Fruit fly (Drosophila melanogaster) whole organism, embryonic: Measurements from ENCODE around the gene Sam-S.

Source experiments
- CG11247 ChIP-seq: fragments of 200-800 bp; sonication (Bioruptor generic); IDR thresholded peaks from 2 replicates; pipeline ENCODE4 v1.3.6; 2022; ENCODE audit warnings: missing biosample characterization, missing genetic modification characterization
- CG12104 ChIP-seq: fragments of 200-800 bp; sonication (Bioruptor generic); optimal IDR thresholded peaks from 3 replicates; lab custom pipeline; 2016; ENCODE audit warnings: missing biosample characterization, missing genetic modification characterization
- CG14965 ChIP-seq: fragments of 200-800 bp; sonication (Bioruptor generic); optimal IDR thresholded peaks from 2 replicates; lab custom pipeline; 2016; ENCODE audit warnings: missing biosample characterization, missing genetic modification characterization, borderline replicate concordance
- CG2712 ChIP-seq: fragments of 200-800 bp; optimal IDR thresholded peaks from 3 replicates; lab custom pipeline; 2019; ENCODE audit warnings: missing biosample characterization, mild to moderate bottlenecking, missing genetic modification characterization, moderate library complexity
- Hmx ChIP-seq: fragments of 200-800 bp; sonication (Bioruptor generic); optimal IDR thresholded peaks from 2 replicates; lab custom pipeline; 2016; ENCODE audit warnings: missing biosample characterization, missing genetic modification characterization
- NK7.1 ChIP-seq: fragments of 200-800 bp; sonication (Bioruptor generic); optimal IDR thresholded peaks from 3 replicates; lab custom pipeline; 2016; ENCODE audit warnings: missing biosample characterization, missing genetic modification characterization
- Pdp1 ChIP-seq, 2 experiments: fragments of 200-800 bp; sonication (Bioruptor generic); optimal IDR thresholded peaks; 3 replicates each; lab custom pipeline; 2016; ENCODE audit warnings: missing biosample characterization in 2 of 2, missing genetic modification characterization in 2 of 2, mild to moderate bottlenecking in 1 of 2, moderate library complexity in 1 of 2
- amos ChIP-seq: fragments of 200-800 bp; sonication (Bioruptor generic); IDR thresholded peaks from 2 replicates; pipeline ENCODE4 v1.3.6; 2022; ENCODE audit warnings: missing biosample characterization, missing genetic modification characterization; ENCODE audit not compliant: partially characterized antibody
- gce ChIP-seq: fragments of 200-800 bp; sonication (Bioruptor generic); IDR thresholded peaks from 3 replicates; pipeline ENCODE4 v1.3.6; 2022; ENCODE audit warnings: missing biosample characterization, missing genetic modification characterization
- nerfin-2 ChIP-seq: fragments of 200-800 bp; sonication (Bioruptor generic); IDR thresholded peaks from 2 replicates; pipeline ENCODE4 v1.3.6; 2022; ENCODE audit warnings: missing biosample characterization, missing genetic modification characterization; ENCODE audit not compliant: partially characterized antibody
- ro ChIP-seq: fragments of 200-800 bp; sonication (Bioruptor generic); IDR thresholded peaks from 2 replicates; pipeline ENCODE4 v1.3.6; 2022; ENCODE audit warnings: missing biosample characterization, missing genetic modification characterization
- sd ChIP-seq: fragments of 200-800 bp; sonication (Bioruptor generic); optimal IDR thresholded peaks from 3 replicates; lab custom pipeline; 2018; ENCODE audit warnings: missing biosample characterization, mild to moderate bottlenecking, missing genetic modification characterization, moderate library complexity

dm6 chr2L:91333-91732 lies 15.4 kb upstream of the Sam-S start:
- TF ChIP-seq sd, result no peak
- TF ChIP-seq gce (GFP tag; lab: Robert Waterston, UW), result no peak
- no peak for TF ChIP-seq CG14965 (GFP tag; lab: Kevin White, UChicago)
- TF ChIP-seq Pdp1 (GFP tag; optimal IDR thresholded peaks at IDR 0.05; lab: Kevin White, UChicago), result no peak
- TF ChIP-seq amos (GFP tag; lab: Robert Waterston, UW), result no peak
- no peak for TF ChIP-seq CG11247
- no peak for TF ChIP-seq NK7.1 (GFP tag; lab: Kevin White, UChicago)
- TF ChIP-seq CG2712 (tag; lab: Kevin White, UChicago), result no peak
- no peak for TF ChIP-seq Hmx (GFP tag; lab: Kevin White, UChicago)
- TF ChIP-seq CG12104 (GFP tag; lab: Kevin White, UChicago), result no peak
- no peak for TF ChIP-seq ro (GFP tag; lab: Robert Waterston, UW)
- no peak for TF ChIP-seq nerfin-2
